Fruit fly (Drosophila melanogaster): Measurements from ENCODE around the gene CG10418.

dm6 chr3L:12374420-12374819, 37.9 kb downstream of the CG10418 start:
- TF ChIP-seq spab (GFP tag; optimal IDR thresholded peaks at IDR 0.05), result no peak
- TF ChIP-seq Ets21C (GFP tag; optimal IDR thresholded peaks at IDR 0.05), result no peak

Data from whole organism, prepupa.